Fruit fly (Drosophila melanogaster): ENCODE data around the gene Lip2.

dm6 chr2L:10729955-10730354 is 20.7 kb upstream of the Lip2 start, which contains the start of gene CG17118:
- TF ChIP-seq EcR (GFP tag; optimal IDR thresholded peaks at IDR 0.05) (no peak), usp (GFP tag; optimal IDR thresholded peaks at IDR 0.05) (no peak), pan (optimal IDR thresholded peaks at IDR 0.05) (no peak), psq (optimal IDR thresholded peaks at IDR 0.05) (no peak), CG8478 (optimal IDR thresholded peaks at IDR 0.05) (no peak), Dll (optimal IDR thresholded peaks at IDR 0.05) (no peak)

Data from whole organism.